Fruit fly (Drosophila melanogaster): ENCODE measurements around the gene ssx.

dm6 chrX:1372667-1373066 is 2.3 kb downstream of the ssx start:
- TF ChIP-seq CG11695 (GFP tag; IDR thresholded peaks at IDR 0.05): no peak
- TF ChIP-seq CG10267 (tag; optimal IDR thresholded peaks at IDR 0.05): no peak
- TF ChIP-seq CG12236 (GFP tag; optimal IDR thresholded peaks at IDR 0.05): no peak
- no peak for TF ChIP-seq CG4424 (GFP tag; optimal IDR thresholded peaks at IDR 0.05)
- TF ChIP-seq Oaz (GFP tag; IDR thresholded peaks at IDR 0.05): no peak
- no peak for TF ChIP-seq ken (GFP tag; IDR thresholded peaks at IDR 0.05)
- no peak for TF ChIP-seq Ssrp (tag; optimal IDR thresholded peaks at IDR 0.05)
- TF ChIP-seq hth (optimal IDR thresholded peaks at IDR 0.05): no peak
- no peak for TF ChIP-seq shn (GFP tag; optimal IDR thresholded peaks at IDR 0.05)
- no peak for TF ChIP-seq CG30403 (GFP tag; optimal IDR thresholded peaks at IDR 0.05)

Data from whole organism, embryonic.